Worm (Caenorhabditis elegans) whole organism, L1 larva: ENCODE results near the gene ZK892.3.

Source experiments
- lin-15B ChIP-seq: fragments of 150-350 bp; sonication (generic microtip); optimal IDR thresholded peaks from 3 replicates; lab custom pipeline; 2014; ENCODE audit warnings: missing biosample characterization, missing genetic modification characterization
- mep-1 ChIP-seq: fragments of 150-350 bp; optimal IDR thresholded peaks from 2 replicates; lab custom pipeline; 2014; ENCODE audit warnings: missing biosample characterization, missing genetic modification characterization
- nhr-12 ChIP-seq: sonication (generic microtip); optimal IDR thresholded peaks from 2 replicates; lab custom pipeline; 2017; ENCODE audit warnings: missing biosample characterization, missing genetic modification characterization
- pag-3 ChIP-seq: sonication (generic microtip); optimal IDR thresholded peaks from 2 replicates; lab custom pipeline; 2017; ENCODE audit warnings: missing genetic modification characterization, mild to moderate bottlenecking, missing compliant biosample characterization, antibody characterized with exemption, borderline replicate concordance; ENCODE audit not compliant: insufficient read depth
- snpc-4 ChIP-seq: fragments of 150-350 bp; optimal IDR thresholded peaks from 2 replicates; lab custom pipeline; 2014; ENCODE audit warnings: missing biosample characterization, missing genetic modification characterization

ce11 chrII:9980077-9980631 is 21.5 kb upstream of the ZK892.3 start, which contains the start of gene ZK892.6:
- TF ChIP-seq snpc-4 (tag; lab: Kevin White, UChicago) (no peak), mep-1 (tag; lab: Kevin White, UChicago) (no peak), lin-15B (tag; lab: Kevin White, UChicago) (no peak), nhr-12 (tag; lab: Kevin White, UChicago) (no peak), pag-3 (tag; lab: Kevin White, UChicago) (no peak)
